Fruit fly (Drosophila melanogaster) whole organism, wandering third instar larva: Measurements from ENCODE around the gene RluA-2.

Source experiments
- Abd-B ChIP-seq: fragments of >200 bp; optimal IDR thresholded peaks from 2 replicates; lab custom pipeline; 2017; ENCODE audit warnings: missing biosample characterization, missing genetic modification characterization
- Hr78 ChIP-seq: fragments of >200 bp; optimal IDR thresholded peaks from 2 replicates; lab custom pipeline; 2017; ENCODE audit warnings: missing biosample characterization, missing genetic modification characterization
- N ChIP-seq: fragments of >200 bp; optimal IDR thresholded peaks from 2 replicates; lab custom pipeline; 2018; ENCODE audit warnings: missing biosample characterization, missing external identifiers, missing genetic modification characterization
- dsf ChIP-seq: sonication (Bioruptor generic); optimal IDR thresholded peaks from 2 replicates; lab custom pipeline; 2016; ENCODE audit warnings: missing biosample characterization, missing genetic modification characterization, borderline replicate concordance
- psq ChIP-seq: fragments of 200-800 bp; sonication (Bioruptor generic); optimal IDR thresholded peaks from 3 replicates; lab custom pipeline; 2017; ENCODE audit warnings: missing biosample characterization, mild to moderate bottlenecking, missing genetic modification characterization, moderate library complexity
- usp ChIP-seq: fragments of >200 bp; optimal IDR thresholded peaks from 2 replicates; lab custom pipeline; 2017; ENCODE audit warnings: missing biosample characterization, missing genetic modification characterization

DNA sequence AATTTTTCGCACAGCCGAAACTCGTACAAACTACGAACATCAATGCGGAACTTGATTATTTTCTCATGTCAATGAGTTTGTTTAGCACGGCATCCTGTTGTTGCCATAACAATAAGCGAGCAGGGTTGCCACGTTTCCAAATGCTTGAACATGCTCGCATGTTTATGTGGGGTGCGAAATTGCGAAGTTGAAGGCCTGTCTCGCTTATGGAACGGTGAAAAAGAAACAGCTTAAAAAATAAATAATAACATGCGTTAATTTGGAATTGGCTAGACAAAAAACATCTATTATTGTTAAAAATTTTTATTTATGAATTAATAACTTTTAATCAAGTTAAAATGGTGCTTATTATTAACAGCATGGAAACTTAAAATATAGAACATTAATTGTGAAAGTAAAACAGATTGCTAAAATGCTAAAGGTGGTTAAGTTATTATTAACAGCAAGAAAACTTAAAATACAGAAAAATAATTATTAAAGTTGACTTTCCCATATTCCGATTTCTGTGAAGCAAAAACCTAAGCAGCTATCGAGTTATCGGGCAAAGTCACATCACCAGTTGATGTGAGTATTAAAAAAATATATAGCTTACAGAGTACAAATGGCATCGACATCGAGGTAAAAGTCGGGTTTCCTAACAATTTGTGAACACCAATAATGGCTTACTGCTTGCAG lies 45.9 kb upstream of the RluA-2 start, which contains the start of the genes Bug22 and TfIIB:
- TF ChIP-seq psq (GFP tag; lab: Kevin White, UChicago) (peak; percentile 62), N (no peak), usp (GFP tag; lab: Kevin White, UChicago) (no peak), dsf (GFP tag; lab: Kevin White, UChicago) (peak; percentile 50), Abd-B (GFP tag; lab: Kevin White, UChicago) (no peak), Hr78 (GFP tag; lab: Kevin White, UChicago) (no peak)
